Worm (Caenorhabditis elegans) whole organism, L2 larva: ENCODE data around the gene npl-10.

Source experiments
- mab-5 ChIP-seq: fragments of 150-350 bp; optimal IDR thresholded peaks from 2 replicates; lab custom pipeline; 2014; ENCODE audit warnings: missing biosample characterization, missing genetic modification characterization
- mdl-1 ChIP-seq, 2 experiments: fragments of 150-350 bp in 1 of 2; sonication (generic microtip) in 1 of 2; optimal IDR thresholded peaks; 2 replicates each; lab custom pipeline; 2017; ENCODE audit warnings: missing biosample characterization in 2 of 2, missing genetic modification characterization in 2 of 2
- ztf-11 ChIP-seq: sonication (generic microtip); optimal IDR thresholded peaks from 2 replicates; lab custom pipeline; 2017; ENCODE audit warnings: missing biosample characterization, missing genetic modification characterization

DNA sequence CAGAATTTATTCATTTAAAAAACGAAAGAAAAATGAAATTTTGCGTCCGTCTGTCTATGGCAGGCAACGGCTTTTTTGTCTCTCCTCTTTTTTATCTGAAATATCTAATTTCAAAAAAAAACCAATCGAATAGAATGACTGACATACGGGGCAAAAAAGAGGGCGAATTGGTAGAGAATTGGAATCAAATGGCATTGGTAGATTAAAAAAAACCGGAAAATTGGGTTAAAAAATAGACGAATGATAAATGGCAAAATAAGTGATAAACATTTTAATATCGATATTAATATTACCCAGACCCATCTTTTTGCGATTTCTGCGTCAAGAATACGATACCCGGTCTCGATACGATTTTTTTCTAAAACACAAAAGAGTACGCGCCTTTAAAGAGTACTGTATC is 34.2 kb downstream of the npl-10 start, which contains the start of gene tir-1:
- no peak for TF ChIP-seq mab-5 (tag; lab: Kevin White, UChicago)
- TF ChIP-seq mdl-1 (tag; optimal IDR thresholded peaks at IDR 0.05; lab: Kevin White, UChicago): no peak
- no peak for TF ChIP-seq ztf-11 (tag; lab: Kevin White, UChicago)
